Worm (Caenorhabditis elegans): ENCODE results near the gene F35D2.1.

DNA sequence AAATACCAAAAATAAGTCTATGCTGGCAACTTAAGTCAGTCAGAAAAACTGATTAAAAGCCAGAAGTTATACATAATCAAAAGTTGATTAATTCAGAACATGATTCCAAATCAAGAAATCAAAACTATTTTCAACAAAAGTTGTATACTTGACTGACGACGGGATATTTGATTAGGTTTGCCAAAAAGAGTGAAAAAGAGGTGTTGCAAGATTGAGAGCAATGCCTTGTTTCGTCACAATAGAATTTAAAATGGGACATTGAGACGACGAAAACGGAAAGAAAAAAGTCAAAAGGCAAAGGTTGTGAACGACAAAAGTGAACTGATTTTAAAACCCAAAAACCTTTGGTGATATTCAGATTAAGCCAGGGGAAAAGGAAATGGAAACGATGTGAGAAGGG lies 16.9 kb upstream of the F35D2.1 start:
- TF ChIP-seq flt-1 (GFP tag; IDR thresholded peaks at IDR 0.05) (no peak), med-1 (GFP tag; optimal IDR thresholded peaks at IDR 0.05; ENCODE audit: insufficient read depth) (no peak), cog-1 (tag; optimal IDR thresholded peaks at IDR 0.05) (no peak), ztf-29 (GFP tag; IDR thresholded peaks at IDR 0.05) (no peak), ref-1 (GFP tag; conservative IDR thresholded peaks at IDR 0.05) (no peak), klf-2 (GFP tag; conservative IDR thresholded peaks at IDR 0.05) (no peak)

Data from whole organism, midembryonic.